Worm (Caenorhabditis elegans) whole organism, mixed stage, embryonic: ENCODE results near the gene dec-7.

Source experiments
- M03D4.4 ChIP-seq: sonication (generic microtip); optimal IDR thresholded peaks from 2 replicates; lab custom pipeline; 2017; ENCODE audit warnings: mild to moderate bottlenecking, missing genetic modification characterization, missing compliant biosample characterization
- bed-3 ChIP-seq: fragments of 200-800 bp; sonication (Bioruptor generic); optimal IDR thresholded peaks from 3 replicates; lab custom pipeline; 2018; ENCODE audit warnings: mild to moderate bottlenecking, missing genetic modification characterization, moderate library complexity, missing compliant biosample characterization
- blmp-1 ChIP-seq: fragments of 150-350 bp; optimal IDR thresholded peaks from 2 replicates; lab custom pipeline; 2014; ENCODE audit warnings: missing biosample characterization, missing genetic modification characterization
- ceh-39 ChIP-seq: fragments of 150-350 bp; optimal IDR thresholded peaks from 2 replicates; lab custom pipeline; 2014; ENCODE audit warnings: missing biosample characterization, missing genetic modification characterization
- ceh-43 ChIP-seq: fragments of 200-800 bp; sonication (Bioruptor generic); optimal IDR thresholded peaks from 2 replicates; lab custom pipeline; 2018; ENCODE audit warnings: mild to moderate bottlenecking, missing genetic modification characterization, moderate library complexity, missing compliant biosample characterization
- ceh-83 ChIP-seq: fragments of 200-800 bp; sonication (Bioruptor generic); optimal IDR thresholded peaks from 2 replicates; lab custom pipeline; 2018; ENCODE audit warnings: mild to moderate bottlenecking, missing genetic modification characterization, missing compliant biosample characterization
- ces-1 ChIP-seq: fragments of 150-350 bp; optimal IDR thresholded peaks from 2 replicates; lab custom pipeline; 2014; ENCODE audit warnings: missing biosample characterization, missing genetic modification reagents, missing genetic modification characterization
- cnd-1 ChIP-seq: fragments of 200-800 bp; sonication (Bioruptor generic); optimal IDR thresholded peaks from 2 replicates; lab custom pipeline; 2018; ENCODE audit warnings: mild to moderate bottlenecking, missing genetic modification characterization, missing compliant biosample characterization
- drap-1 ChIP-seq: fragments of 200-800 bp; sonication (Bioruptor generic); optimal IDR thresholded peaks from 3 replicates; lab custom pipeline; 2018; ENCODE audit warnings: mild to moderate bottlenecking, missing genetic modification characterization, missing compliant biosample characterization
- elt-1 ChIP-seq: sonication (generic microtip); optimal IDR thresholded peaks from 2 replicates; lab custom pipeline; 2017; ENCODE audit warnings: missing genetic modification characterization, mild to moderate bottlenecking, missing compliant biosample characterization, antibody characterized with exemption, moderate library complexity, borderline replicate concordance; ENCODE audit not compliant: insufficient read depth
- elt-3 ChIP-seq: fragments of 150-350 bp; optimal IDR thresholded peaks from 2 replicates; lab custom pipeline; 2014; ENCODE audit warnings: missing biosample characterization, missing genetic modification characterization
- flh-1 ChIP-seq: fragments of 200-800 bp; sonication (Bioruptor generic); optimal IDR thresholded peaks from 2 replicates; lab custom pipeline; 2018; ENCODE audit warnings: mild to moderate bottlenecking, missing genetic modification characterization, moderate library complexity, missing compliant biosample characterization
- ham-2 ChIP-seq: fragments of 200-800 bp; sonication (Bioruptor generic); optimal IDR thresholded peaks from 2 replicates; lab custom pipeline; 2018; ENCODE audit warnings: mild to moderate bottlenecking, missing genetic modification characterization, missing compliant biosample characterization
- hlh-1 ChIP-seq: fragments of 150-350 bp; optimal IDR thresholded peaks from 2 replicates; lab custom pipeline; 2014; ENCODE audit warnings: missing biosample characterization, missing genetic modification reagents, missing genetic modification characterization
- lin-13 ChIP-seq: fragments of 150-350 bp; optimal IDR thresholded peaks from 2 replicates; lab custom pipeline; 2014; ENCODE audit warnings: missing biosample characterization, missing genetic modification characterization
- lin-32 ChIP-seq: fragments of 200-800 bp; sonication (Bioruptor generic); optimal IDR thresholded peaks from 2 replicates; lab custom pipeline; 2018; ENCODE audit warnings: mild to moderate bottlenecking, missing genetic modification characterization, missing compliant biosample characterization
- lsy-2 ChIP-seq: fragments of 150-350 bp; optimal IDR thresholded peaks from 2 replicates; lab custom pipeline; 2014; ENCODE audit warnings: missing biosample characterization, missing genetic modification characterization
- mab-5 ChIP-seq: fragments of 150-350 bp; optimal IDR thresholded peaks from 2 replicates; lab custom pipeline; 2014; ENCODE audit warnings: missing biosample characterization, missing genetic modification characterization
- mep-1 ChIP-seq: fragments of 150-350 bp; optimal IDR thresholded peaks from 2 replicates; lab custom pipeline; 2017; ENCODE audit warnings: missing biosample characterization, missing genetic modification reagents, missing genetic modification characterization, inconsistent platforms
- mls-2 ChIP-seq: sonication (generic microtip); optimal IDR thresholded peaks from 2 replicates; lab custom pipeline; 2016; ENCODE audit warnings: mild to moderate bottlenecking, missing genetic modification characterization, moderate library complexity, missing compliant biosample characterization
- nhr-12 ChIP-seq: fragments of 150-350 bp; optimal IDR thresholded peaks from 2 replicates; lab custom pipeline; 2014; ENCODE audit warnings: missing biosample characterization, missing genetic modification characterization
- nhr-2 ChIP-seq: fragments of 150-350 bp; optimal IDR thresholded peaks from 2 replicates; lab custom pipeline; 2014; ENCODE audit warnings: missing biosample characterization, missing genetic modification characterization
- nhr-237 ChIP-seq: fragments of 150-350 bp; optimal IDR thresholded peaks from 2 replicates; lab custom pipeline; 2014; ENCODE audit warnings: missing biosample characterization, missing genetic modification characterization
- nhr-28 ChIP-seq: fragments of 150-350 bp; optimal IDR thresholded peaks from 2 replicates; lab custom pipeline; 2014; ENCODE audit warnings: missing biosample characterization, missing genetic modification characterization
- nhr-76 ChIP-seq: sonication (generic microtip); optimal IDR thresholded peaks from 2 replicates; lab custom pipeline; 2017; ENCODE audit warnings: missing biosample characterization, missing genetic modification characterization
- pha-4 ChIP-seq: fragments of 150-350 bp; optimal IDR thresholded peaks from 2 replicates; lab custom pipeline; 2018; ENCODE audit warnings: missing biosample characterization, missing genetic modification reagents, missing genetic modification characterization
- sem-2 ChIP-seq: fragments of 200-800 bp; sonication (Bioruptor generic); optimal IDR thresholded peaks from 2 replicates; lab custom pipeline; 2018; ENCODE audit warnings: mild to moderate bottlenecking, missing genetic modification characterization, missing compliant biosample characterization
- snpc-4 ChIP-seq: fragments of 150-350 bp; optimal IDR thresholded peaks from 2 replicates; lab custom pipeline; 2014; ENCODE audit warnings: missing biosample characterization, missing genetic modification characterization
- sptf-1 ChIP-seq: sonication (generic microtip); optimal IDR thresholded peaks from 2 replicates; lab custom pipeline; 2017; ENCODE audit warnings: mild to moderate bottlenecking, missing genetic modification characterization, moderate library complexity, missing compliant biosample characterization
- tbx-8 ChIP-seq: fragments of 200-800 bp; sonication (Bioruptor generic); optimal IDR thresholded peaks from 2 replicates; lab custom pipeline; 2018; ENCODE audit warnings: mild to moderate bottlenecking, missing genetic modification characterization, moderate library complexity, missing compliant biosample characterization
- unc-120 ChIP-seq: sonication (generic microtip); optimal IDR thresholded peaks from 2 replicates; lab custom pipeline; 2017; ENCODE audit warnings: missing genetic modification characterization, missing compliant biosample characterization; ENCODE audit not compliant: poor library complexity, severe bottlenecking
- unc-39 ChIP-seq: fragments of 150-350 bp; optimal IDR thresholded peaks from 2 replicates; lab custom pipeline; 2014; ENCODE audit warnings: missing biosample characterization, missing genetic modification characterization
- unc-62 ChIP-seq: fragments of 150-350 bp; optimal IDR thresholded peaks from 2 replicates; lab custom pipeline; 2014; ENCODE audit warnings: missing biosample characterization, missing genetic modification reagents, missing genetic modification characterization
- zip-8 ChIP-seq: fragments of 150-350 bp; optimal IDR thresholded peaks from 2 replicates; lab custom pipeline; 2014; ENCODE audit warnings: missing biosample characterization, missing genetic modification characterization
- ztf-11 ChIP-seq: fragments of 150-350 bp; optimal IDR thresholded peaks from 2 replicates; lab custom pipeline; 2014; ENCODE audit warnings: missing biosample characterization, missing genetic modification characterization

dec-7 gene

DNA sequence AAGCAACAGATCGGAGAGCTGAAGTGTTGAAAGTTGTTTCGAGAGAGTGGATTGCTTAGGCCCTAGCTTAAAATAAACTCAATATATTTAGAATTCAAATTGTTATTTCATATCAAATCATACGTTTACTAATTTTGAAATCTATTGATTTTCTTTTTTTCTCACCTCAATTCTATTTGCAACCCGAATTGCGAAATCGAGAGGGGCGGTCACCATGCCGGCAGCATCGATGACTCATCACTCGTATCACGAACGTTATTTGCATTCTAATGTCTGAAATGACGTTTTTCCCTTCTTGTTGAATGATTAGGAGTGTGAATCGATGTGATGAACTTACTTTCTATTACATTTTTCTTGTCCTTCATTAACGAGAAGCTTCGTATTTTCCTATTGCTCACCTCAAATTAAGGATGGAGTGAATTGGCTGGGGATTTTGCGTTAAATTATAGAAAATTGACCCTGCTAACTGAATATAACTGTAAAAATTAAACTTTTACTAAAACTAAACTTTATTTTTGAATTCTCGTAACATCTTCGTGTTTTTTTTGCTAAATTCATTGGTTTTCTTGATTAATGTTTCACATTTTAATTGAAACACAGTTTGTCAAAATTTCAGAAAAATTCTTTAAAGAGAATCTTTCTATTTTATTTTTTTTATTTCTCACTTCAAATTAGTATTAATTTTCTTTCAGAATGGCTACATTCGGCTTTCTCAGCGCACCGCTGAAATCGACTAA, 24.6 kb downstream of the dec-7 start, which contains the start of gene alx-1:
Gene alx-1, plus strand, starts transcription at position 687 of the 737 bp plus-strand sequence.
- TF ChIP-seq pha-4 = no peak
- TF ChIP-seq zip-8 = no peak
- TF ChIP-seq unc-62 (GFP tag; lab: Kevin White, UChicago) = no peak
- TF ChIP-seq mls-2 (tag; lab: Kevin White, UChicago) = no peak
- TF ChIP-seq M03D4.4 = no peak
- TF ChIP-seq ceh-43 (GFP tag; lab: Kevin White, UChicago) = no peak
- no peak for TF ChIP-seq lin-32
- TF ChIP-seq, all 35 proteins: peak for 0

- TF ChIP-seq zip-8 (peak; percentile 97), mab-5 (tag; lab: Kevin White, UChicago) (no peak)
- TF ChIP-seq, all 35 proteins: peak for 1
Observed at ce11 chrIII:9963447-9963846, 31.2 kb downstream of the dec-7 start.

DNA sequence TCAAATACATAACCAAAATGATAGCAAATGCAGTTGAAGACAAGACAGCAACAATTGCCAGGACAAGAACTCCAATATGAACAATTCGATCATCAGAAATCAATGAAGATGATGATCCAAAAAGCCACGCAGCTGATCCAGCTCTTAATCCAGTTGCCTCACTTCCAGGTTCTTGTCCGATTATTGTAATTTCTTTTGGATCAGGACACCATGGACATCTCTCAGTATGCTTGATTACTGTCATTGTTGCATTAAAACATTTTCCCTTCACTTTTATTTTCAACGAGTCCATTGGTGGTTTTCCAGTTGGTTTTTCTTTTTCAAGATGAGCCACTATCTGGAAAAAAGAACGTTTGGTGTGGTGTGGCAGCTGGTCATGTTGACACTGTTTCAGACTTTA, 32.2 kb downstream of the dec-7 start:
- TF ChIP-seq unc-39 (tag; lab: Kevin White, UChicago) = no peak
- no peak for TF ChIP-seq M03D4.4

ce11 chrIII:9965444-9965843, 33.2 kb downstream of the dec-7 start:
- no peak for TF ChIP-seq elt-1 (tag; lab: Kevin White, UChicago)
- TF ChIP-seq ceh-43 (GFP tag; lab: Kevin White, UChicago) = peak; percentile 32
- TF ChIP-seq snpc-4 (tag; lab: Kevin White, UChicago) = no peak
- TF ChIP-seq flh-1 (GFP tag; lab: Kevin White, UChicago) = no peak
- TF ChIP-seq mab-5 (tag; lab: Kevin White, UChicago) = no peak
- TF ChIP-seq ceh-39 (tag; lab: Kevin White, UChicago) = no peak
- no peak for TF ChIP-seq drap-1 (GFP tag; lab: Kevin White, UChicago)
- no peak for TF ChIP-seq unc-39 (tag; lab: Kevin White, UChicago)
- TF ChIP-seq nhr-28 (tag; lab: Kevin White, UChicago) = no peak
- peak; percentile 65 for TF ChIP-seq unc-62 (GFP tag; lab: Kevin White, UChicago)
- TF ChIP-seq M03D4.4 = no peak
- peak; percentile 8 for TF ChIP-seq nhr-237
- no peak for TF ChIP-seq mep-1 (tag; lab: Kevin White, UChicago)
- TF ChIP-seq ces-1 (GFP tag; lab: Kevin White, UChicago) = no peak
- TF ChIP-seq blmp-1 (tag; lab: Kevin White, UChicago) = no peak
- TF ChIP-seq nhr-76 = no peak
- TF ChIP-seq ceh-83 = no peak
- TF ChIP-seq lin-13 (tag; lab: Kevin White, UChicago) = no peak
- peak; percentile 92 for TF ChIP-seq nhr-2 (tag; lab: Kevin White, UChicago)
- TF ChIP-seq hlh-1 (tag; lab: Kevin White, UChicago) = no peak
- peak; percentile 12 for TF ChIP-seq mls-2 (tag; lab: Kevin White, UChicago)
- TF ChIP-seq tbx-8 (GFP tag; lab: Kevin White, UChicago) = no peak
- TF ChIP-seq lin-32 = no peak
- TF ChIP-seq sptf-1 (tag; lab: Kevin White, UChicago) = no peak
- no peak for TF ChIP-seq ham-2 (GFP tag; lab: Kevin White, UChicago)
- no peak for TF ChIP-seq pha-4
- peak; percentile 99 for TF ChIP-seq zip-8
- no peak for TF ChIP-seq elt-3
- TF ChIP-seq ztf-11 (tag; lab: Kevin White, UChicago) = no peak
- no peak for TF ChIP-seq sem-2 (GFP tag; lab: Kevin White, UChicago)
- no peak for TF ChIP-seq unc-120 (tag; lab: Kevin White, UChicago)
- TF ChIP-seq bed-3 = no peak
- no peak for TF ChIP-seq nhr-12 (tag; lab: Kevin White, UChicago)
- no peak for TF ChIP-seq lsy-2 (tag; lab: Kevin White, UChicago)
- TF ChIP-seq cnd-1 (tag; lab: Kevin White, UChicago) = peak; percentile 13
